Fruit fly (Drosophila melanogaster) whole organism, pupa: ENCODE measurements around the gene Gclc.

Source experiments
- CG14655 ChIP-seq: fragments of 200-800 bp; sonication (Bioruptor generic); optimal IDR thresholded peaks from 3 replicates; lab custom pipeline; 2017; ENCODE audit warnings: mild to moderate bottlenecking, missing biosample characterization, missing genetic modification reagents, missing genetic modification characterization
- CG17806 ChIP-seq: fragments of 200-800 bp; sonication (Bioruptor generic); optimal IDR thresholded peaks from 2 replicates; lab custom pipeline; 2018; ENCODE audit warnings: missing biosample characterization, mild to moderate bottlenecking, missing genetic modification characterization, moderate library complexity
- CG34367 ChIP-seq: fragments of 200-800 bp; sonication (Bioruptor generic); optimal IDR thresholded peaks from 2 replicates; lab custom pipeline; 2018; ENCODE audit warnings: missing biosample characterization, mild to moderate bottlenecking, missing genetic modification characterization
- EcR ChIP-seq: fragments of 200-800 bp; sonication (Bioruptor generic); optimal IDR thresholded peaks from 3 replicates; lab custom pipeline; 2019; ENCODE audit warnings: missing biosample characterization, missing genetic modification characterization, mild to moderate bottlenecking, moderate library complexity, missing genetic modification reagents
- Pif1B ChIP-seq: fragments of 200-800 bp; sonication (Bioruptor generic); optimal IDR thresholded peaks from 3 replicates; lab custom pipeline; 2016; ENCODE audit warnings: missing biosample characterization, missing genetic modification characterization

dm6 chrX:8100026-8100825 lies 15.7 kb downstream of the Gclc start:
- TF ChIP-seq CG14655 (GFP tag; lab: Kevin White, UChicago) (peak; percentile 83), CG17806 (tag; lab: Kevin White, UChicago) (peak; percentile 79), Pif1B (GFP tag; lab: Kevin White, UChicago) (peak; percentile 70), CG34367 (tag; lab: Kevin White, UChicago) (peak; percentile 71), EcR (GFP tag; lab: Kevin White, UChicago) (no peak)
